Fruit fly (Drosophila melanogaster) whole organism, prepupa: ENCODE measurements around the gene CG15308.

Experiments used
- CG16779 ChIP-seq: fragments of 200-800 bp; sonication (Bioruptor generic); optimal IDR thresholded peaks from 3 replicates; lab custom pipeline; 2017; ENCODE audit warnings: missing biosample characterization, mild to moderate bottlenecking, missing genetic modification characterization
- Gug ChIP-seq: fragments of 200-800 bp; sonication (Bioruptor generic); IDR thresholded peaks from 2 replicates; pipeline ENCODE4 v1.3.6; 2022; ENCODE audit warnings: missing biosample characterization, missing genetic modification characterization
- OdsH ChIP-seq: fragments of 200-800 bp; sonication (Bioruptor generic); optimal IDR thresholded peaks from 3 replicates; lab custom pipeline; 2016; ENCODE audit warnings: missing biosample characterization, missing genetic modification characterization
- acj6 ChIP-seq: fragments of 200-800 bp; sonication (Bioruptor generic); optimal IDR thresholded peaks from 3 replicates; lab custom pipeline; 2016; ENCODE audit warnings: missing biosample characterization, missing genetic modification characterization
- eg ChIP-seq: fragments of 200-800 bp; sonication (Bioruptor generic); IDR thresholded peaks from 3 replicates; pipeline ENCODE4 v1.3.6; 2022; ENCODE audit warnings: missing biosample characterization, missing genetic modification characterization
- pdm3 ChIP-seq: fragments of 200-800 bp; sonication (Bioruptor generic); optimal IDR thresholded peaks from 3 replicates; lab custom pipeline; 2016; ENCODE audit warnings: missing biosample characterization, missing genetic modification characterization

- TF ChIP-seq eg (GFP tag; lab: Robert Waterston, UW) (no peak), acj6 (GFP tag; lab: Kevin White, UChicago) (no peak), Gug (GFP tag; lab: Robert Waterston, UW) (no peak), CG16779 (tag; lab: Kevin White, UChicago) (no peak), OdsH (GFP tag; lab: Kevin White, UChicago) (no peak), pdm3 (no peak)
These were observed 9.3 kb downstream of the CG15308 start for dm6 chrX:10209556-10210164.
